Fruit fly (Drosophila melanogaster) whole organism, embryonic: ENCODE measurements around the gene SmE.

Experiments
- BEAF-32 ChIP-seq: fragments of 200-800 bp; sonication (Bioruptor generic); optimal IDR thresholded peaks from 3 replicates; lab custom pipeline; 2017; ENCODE audit warnings: missing biosample characterization, missing genetic modification characterization, mild to moderate bottlenecking, moderate library complexity, missing genetic modification reagents
- Bdp1 ChIP-seq: fragments of 200-800 bp; sonication (Bioruptor generic); optimal IDR thresholded peaks from 3 replicates; lab custom pipeline; 2016; ENCODE audit warnings: missing biosample characterization, missing genetic modification characterization
- CG12071 ChIP-seq: fragments of 200-800 bp; sonication (Bioruptor generic); optimal IDR thresholded peaks from 3 replicates; lab custom pipeline; 2018; ENCODE audit warnings: missing biosample characterization, mild to moderate bottlenecking, missing genetic modification characterization
- CG12236 ChIP-seq: fragments of 200-800 bp; sonication (Bioruptor generic); optimal IDR thresholded peaks from 2 replicates; lab custom pipeline; 2016; ENCODE audit warnings: missing biosample characterization, missing genetic modification characterization
- CG1233 ChIP-seq: fragments of 200-800 bp; sonication (Bioruptor generic); optimal IDR thresholded peaks from 4 replicates; lab custom pipeline; 2018; ENCODE audit warnings: missing biosample characterization, mild to moderate bottlenecking, missing genetic modification characterization
- CG12744 ChIP-seq: fragments of 200-800 bp; sonication (Bioruptor generic); optimal IDR thresholded peaks from 2 replicates; lab custom pipeline; 2016; ENCODE audit warnings: missing biosample characterization, missing genetic modification characterization
- CG13894 ChIP-seq: fragments of 200-800 bp; sonication (Bioruptor generic); optimal IDR thresholded peaks from 3 replicates; lab custom pipeline; 2018; ENCODE audit warnings: missing biosample characterization, mild to moderate bottlenecking, missing genetic modification characterization, moderate library complexity
- CG14050 ChIP-seq: fragments of 200-800 bp; sonication (Bioruptor generic); IDR thresholded peaks from 3 replicates; pipeline ENCODE4 v1.3.6; 2022; ENCODE audit warnings: missing biosample characterization, missing genetic modification characterization
- CG14667 ChIP-seq: fragments of 200-800 bp; sonication (Bioruptor generic); IDR thresholded peaks from 2 replicates; pipeline ENCODE4 v1.3.6; 2022; ENCODE audit warnings: missing biosample characterization, missing genetic modification characterization
- CG1602 ChIP-seq: fragments of 200-800 bp; sonication (Bioruptor generic); optimal IDR thresholded peaks from 3 replicates; lab custom pipeline; 2016; ENCODE audit warnings: missing biosample characterization, missing genetic modification characterization
- CG17328 ChIP-seq: fragments of 200-800 bp; sonication (Bioruptor generic); IDR thresholded peaks from 2 replicates; pipeline ENCODE4 v1.3.6; 2022; ENCODE audit warnings: missing biosample characterization, missing genetic modification characterization
- CG1832 ChIP-seq: fragments of 200-800 bp; sonication (Bioruptor generic); optimal IDR thresholded peaks from 2 replicates; lab custom pipeline; 2017; ENCODE audit warnings: missing biosample characterization, mild to moderate bottlenecking, missing genetic modification characterization, inconsistent platforms
- CG2889 ChIP-seq: fragments of 200-800 bp; sonication (Bioruptor generic); IDR thresholded peaks from 3 replicates; pipeline ENCODE4 v1.3.6; 2022; ENCODE audit warnings: missing biosample characterization, missing genetic modification characterization
- CG31365 ChIP-seq: fragments of 200-800 bp; sonication (Bioruptor generic); optimal IDR thresholded peaks from 2 replicates; lab custom pipeline; 2018; ENCODE audit warnings: missing biosample characterization, mild to moderate bottlenecking, missing genetic modification characterization
- CG4360 ChIP-seq: fragments of 200-800 bp; sonication (Bioruptor generic); IDR thresholded peaks from 2 replicates; pipeline ENCODE4 v1.3.6; 2022; ENCODE audit warnings: missing biosample characterization, missing genetic modification characterization
- CG4707 ChIP-seq: fragments of 200-800 bp; sonication (Bioruptor generic); optimal IDR thresholded peaks from 2 replicates; lab custom pipeline; 2018; ENCODE audit warnings: missing biosample characterization, mild to moderate bottlenecking, missing genetic modification characterization, moderate library complexity
- CG7839 ChIP-seq: fragments of 200-800 bp; sonication (Bioruptor generic); optimal IDR thresholded peaks from 3 replicates; lab custom pipeline; 2018; ENCODE audit warnings: missing biosample characterization, mild to moderate bottlenecking, missing genetic modification characterization, moderate library complexity
- CG9437 ChIP-seq: fragments of 200-800 bp; sonication (Bioruptor generic); optimal IDR thresholded peaks from 2 replicates; lab custom pipeline; 2018; ENCODE audit warnings: missing biosample characterization, mild to moderate bottlenecking, missing genetic modification characterization
- CG9797 ChIP-seq: fragments of 200-800 bp; sonication (Bioruptor generic); optimal IDR thresholded peaks from 3 replicates; lab custom pipeline; 2018; ENCODE audit warnings: missing biosample characterization, mild to moderate bottlenecking, missing genetic modification characterization
- CG9817 ChIP-seq: fragments of 200-800 bp; sonication (Bioruptor generic); optimal IDR thresholded peaks from 2 replicates; lab custom pipeline; 2018; ENCODE audit warnings: missing biosample characterization, mild to moderate bottlenecking, missing genetic modification characterization, moderate library complexity
- CG9932 ChIP-seq: fragments of 200-800 bp; sonication (Bioruptor generic); IDR thresholded peaks from 2 replicates; pipeline ENCODE4 v1.3.6; 2022; ENCODE audit warnings: missing biosample characterization, missing genetic modification characterization
- CrebB ChIP-seq: fragments of 200-800 bp; sonication (Bioruptor generic); optimal IDR thresholded peaks from 3 replicates; lab custom pipeline; 2018; ENCODE audit warnings: missing biosample characterization, mild to moderate bottlenecking, missing genetic modification characterization
- Dip2 ChIP-seq: fragments of 200-800 bp; sonication (Bioruptor generic); IDR thresholded peaks from 2 replicates; pipeline ENCODE4 v1.3.6; 2022; ENCODE audit warnings: missing biosample characterization, missing genetic modification characterization
- Drgx ChIP-seq: fragments of 200-800 bp; sonication (Bioruptor generic); IDR thresholded peaks from 2 replicates; pipeline ENCODE4 v1.3.6; 2022; ENCODE audit warnings: missing biosample characterization, missing genetic modification characterization
- Eip74EF ChIP-seq, 2 experiments: fragments of 200-800 bp in 1 of 2; fragments of >200 bp in 1 of 2; sonication (Bioruptor generic) in 1 of 2; optimal IDR thresholded peaks; 2 replicates each; lab custom pipeline; 2017 to 2019; ENCODE audit warnings: missing biosample characterization in 2 of 2, missing genetic modification characterization in 2 of 2, mild to moderate bottlenecking in 1 of 2, moderate library complexity in 1 of 2
- Ets65A ChIP-seq: fragments of 200-800 bp; sonication (Bioruptor generic); peaks from one replicate; lab custom pipeline; 2016; ENCODE audit warnings: missing biosample characterization, missing genetic modification characterization
- Ets97D ChIP-seq: fragments of 200-800 bp; sonication (Bioruptor generic); optimal IDR thresholded peaks from 3 replicates; lab custom pipeline; 2016; ENCODE audit warnings: missing biosample characterization, missing genetic modification characterization
- NC2α ChIP-seq: fragments of 200-800 bp; sonication (Bioruptor generic); optimal IDR thresholded peaks from 2 replicates; lab custom pipeline; 2016; ENCODE audit warnings: missing biosample characterization, missing genetic modification characterization
- Nf-YC ChIP-seq: fragments of 200-800 bp; optimal IDR thresholded peaks from 3 replicates; lab custom pipeline; 2019; ENCODE audit warnings: missing biosample characterization, mild to moderate bottlenecking, missing genetic modification characterization, moderate library complexity
- PHDP ChIP-seq: fragments of 200-800 bp; sonication (Bioruptor generic); optimal IDR thresholded peaks from 3 replicates; lab custom pipeline; 2018; ENCODE audit warnings: missing biosample characterization, mild to moderate bottlenecking, missing genetic modification characterization, moderate library complexity
- Ptx1 ChIP-seq: fragments of 200-800 bp; sonication (Bioruptor generic); IDR thresholded peaks from 2 replicates; pipeline ENCODE4 v1.3.6; 2022; ENCODE audit warnings: missing biosample characterization, missing genetic modification characterization
- Sin3A ChIP-seq: fragments of >200 bp; optimal IDR thresholded peaks from 2 replicates; lab custom pipeline; 2018
- Spps ChIP-seq: fragments of 200-800 bp; sonication (Bioruptor generic); optimal IDR thresholded peaks from 2 replicates; lab custom pipeline; 2018; ENCODE audit warnings: missing biosample characterization, mild to moderate bottlenecking, missing genetic modification characterization
- ac ChIP-seq: fragments of 200-800 bp; sonication (Bioruptor generic); optimal IDR thresholded peaks from 3 replicates; lab custom pipeline; 2017; ENCODE audit warnings: missing biosample characterization, mild to moderate bottlenecking, missing genetic modification characterization
- ap ChIP-seq: fragments of 200-800 bp; sonication (Bioruptor generic); IDR thresholded peaks from 2 replicates; pipeline ENCODE4 v1.3.6; 2022; ENCODE audit warnings: missing biosample characterization, missing genetic modification characterization
- cad ChIP-seq: fragments of >200 bp; optimal IDR thresholded peaks from 2 replicates; lab custom pipeline; 2017; ENCODE audit warnings: missing biosample characterization, missing genetic modification characterization
- chm ChIP-seq: fragments of 200-800 bp; sonication (Bioruptor generic); IDR thresholded peaks from 2 replicates; pipeline ENCODE4 v1.3.6; 2022; ENCODE audit warnings: missing biosample characterization, missing genetic modification characterization
- ci ChIP-seq: fragments of 200-800 bp; sonication (Bioruptor generic); IDR thresholded peaks from 3 replicates; pipeline ENCODE4 v1.3.6; 2022; ENCODE audit warnings: missing biosample characterization, missing genetic modification characterization
- crc ChIP-seq: fragments of 200-800 bp; sonication (Bioruptor generic); optimal IDR thresholded peaks from 2 replicates; lab custom pipeline; 2016; ENCODE audit warnings: missing biosample characterization, missing genetic modification characterization
- ewg ChIP-seq: fragments of 200-800 bp; sonication (Bioruptor generic); optimal IDR thresholded peaks from 3 replicates; lab custom pipeline; 2017; ENCODE audit warnings: mild to moderate bottlenecking, missing biosample characterization, missing genetic modification reagents, missing genetic modification characterization
- hth ChIP-seq: fragments of >200 bp; optimal IDR thresholded peaks from 2 replicates; lab custom pipeline; 2017; ENCODE audit warnings: inconsistent platforms
- insv ChIP-seq, 2 experiments: fragments of 200-800 bp; sonication (Bioruptor generic); optimal IDR thresholded peaks; 3 replicates each; lab custom pipeline; 2016 to 2018; ENCODE audit warnings: missing biosample characterization in 2 of 2, missing genetic modification characterization in 2 of 2
- jigr1 ChIP-seq: fragments of 200-800 bp; sonication (Bioruptor generic); IDR thresholded peaks from 3 replicates; pipeline ENCODE4 v1.3.6; 2022; ENCODE audit warnings: missing biosample characterization, missing genetic modification characterization
- lab ChIP-seq: fragments of 200-800 bp; sonication (Bioruptor generic); optimal IDR thresholded peaks from 3 replicates; lab custom pipeline; 2017; ENCODE audit warnings: missing biosample characterization, missing genetic modification characterization, mild to moderate bottlenecking, moderate library complexity, missing genetic modification reagents
- mirr ChIP-seq: fragments of 200-800 bp; sonication (Bioruptor generic); optimal IDR thresholded peaks from 3 replicates; lab custom pipeline; 2018; ENCODE audit warnings: missing biosample characterization, mild to moderate bottlenecking, missing genetic modification characterization
- nmo ChIP-seq: fragments of 200-800 bp; sonication (Bioruptor generic); optimal IDR thresholded peaks from 2 replicates; lab custom pipeline; 2018; ENCODE audit warnings: missing biosample characterization, mild to moderate bottlenecking, missing genetic modification characterization, moderate library complexity
- peb ChIP-seq: fragments of 200-800 bp; sonication (Bioruptor generic); IDR thresholded peaks from 2 replicates; pipeline ENCODE4 v1.3.6; 2022; ENCODE audit warnings: missing biosample characterization, missing genetic modification characterization
- salm ChIP-seq: fragments of 200-800 bp; sonication (Bioruptor generic); optimal IDR thresholded peaks from 2 replicates; lab custom pipeline; 2018; ENCODE audit warnings: missing biosample characterization, mild to moderate bottlenecking, missing genetic modification characterization
- sc ChIP-seq, 3 experiments: fragments of >200 bp in 2 of 3; fragments of 200-800 bp in 1 of 3; sonication (Bioruptor generic) in 1 of 3; optimal IDR thresholded peaks; 2 replicates in 2 of 3; 3 replicates in 1 of 3; lab custom pipeline; 2017; ENCODE audit warnings: mild to moderate bottlenecking in 1 of 3, missing biosample characterization in 1 of 3, missing genetic modification characterization in 1 of 3, missing genetic modification reagents in 1 of 3
- sisA ChIP-seq: fragments of 200-800 bp; sonication (Bioruptor generic); IDR thresholded peaks from 2 replicates; pipeline ENCODE4 v1.3.6; 2022; ENCODE audit warnings: missing biosample characterization, missing genetic modification characterization
- slbo ChIP-seq: fragments of 200-800 bp; sonication (Bioruptor generic); IDR thresholded peaks from 2 replicates; pipeline ENCODE4 v1.3.6; 2022; ENCODE audit warnings: missing biosample characterization, missing genetic modification characterization
- vnd ChIP-seq: fragments of 200-800 bp; sonication (Bioruptor generic); IDR thresholded peaks from 3 replicates; pipeline ENCODE4 v1.3.6; 2022; ENCODE audit warnings: missing biosample characterization, missing genetic modification characterization; ENCODE audit not compliant: partially characterized antibody

The SmE gene

DNA sequence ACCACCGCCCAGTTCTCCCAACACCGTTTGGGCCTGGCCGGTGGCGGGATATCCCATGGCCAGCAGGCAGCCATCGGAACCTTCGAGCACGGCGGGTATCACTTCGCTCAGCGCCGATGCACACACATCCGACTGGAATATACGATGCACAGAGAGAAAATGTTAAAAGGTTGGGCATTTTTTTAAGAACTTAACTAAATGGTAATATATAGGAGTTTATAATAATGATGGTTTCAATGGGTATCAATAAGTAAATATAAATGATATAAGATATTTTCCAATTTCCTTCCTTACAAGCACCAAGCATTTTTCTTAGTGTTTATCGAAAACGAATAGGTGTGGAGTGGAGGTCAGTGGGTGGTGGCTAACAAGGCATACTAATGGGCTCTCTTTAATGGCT, 33.6 kb downstream of the SmE start (continued):
- TF ChIP-seq CG7839 (tag; lab: Kevin White, UChicago) = peak; percentile 51
- TF ChIP-seq BEAF-32 (GFP tag; lab: Kevin White, UChicago) = no peak
- no peak for TF ChIP-seq Nf-YC (tag; lab: Kevin White, UChicago)
- TF ChIP-seq Dip2 (GFP tag; lab: Robert Waterston, UW) = no peak
- TF ChIP-seq sisA (GFP tag; lab: Robert Waterston, UW) = no peak
- TF ChIP-seq Drgx (GFP tag; lab: Robert Waterston, UW) = no peak
- TF ChIP-seq salm = no peak
- no peak for TF ChIP-seq sc (optimal IDR thresholded peaks at IDR 0.05; lab: Kevin White, UChicago)
- TF ChIP-seq sc (GFP tag; optimal IDR thresholded peaks at IDR 0.05; lab: Kevin White, UChicago) = no peak
- peak; percentile 1 for TF ChIP-seq CG1602
- no peak for TF ChIP-seq CG14050 (GFP tag; lab: Robert Waterston, UW)
- no peak for TF ChIP-seq CG12744 (GFP tag; lab: Kevin White, UChicago)
- no peak for TF ChIP-seq CG12071 (GFP tag; lab: Kevin White, UChicago)
- TF ChIP-seq PHDP (tag; lab: Kevin White, UChicago) = peak; percentile 43
- TF ChIP-seq CrebB (tag; lab: Kevin White, UChicago) = no peak
- no peak for TF ChIP-seq CG12236 (GFP tag; lab: Kevin White, UChicago)
- TF ChIP-seq ewg = no peak
- TF ChIP-seq Ptx1 (GFP tag; lab: Robert Waterston, UW) = 0 out of 2 replicates have a peak, but pooled peaks have one; percentile 10
- TF ChIP-seq Sin3A (lab: Kevin White, UChicago) = no peak
- TF ChIP-seq CG9437 (GFP tag; lab: Kevin White, UChicago) = no peak
- TF ChIP-seq CG9817 (tag; lab: Kevin White, UChicago) = peak; percentile 19
- no peak for TF ChIP-seq Bdp1 (GFP tag; lab: Kevin White, UChicago)
- no peak for TF ChIP-seq ap (GFP tag; lab: Robert Waterston, UW)
- no peak for TF ChIP-seq Eip74EF (GFP tag; optimal IDR thresholded peaks at IDR 0.05; lab: Kevin White, UChicago)
- no peak for TF ChIP-seq CG2889 (GFP tag; lab: Robert Waterston, UW)
- peak; percentile 19; the same call in 1 of the 2 replicates for TF ChIP-seq slbo (GFP tag; lab: Robert Waterston, UW)
- no peak for TF ChIP-seq CG4360 (GFP tag; lab: Robert Waterston, UW)
- TF ChIP-seq CG9797 = no peak
- no peak for TF ChIP-seq jigr1 (GFP tag; lab: Robert Waterston, UW)
- TF ChIP-seq peb = no peak
- no peak for TF ChIP-seq Ets65A
- no peak for TF ChIP-seq vnd (GFP tag; lab: Robert Waterston, UW)
- TF ChIP-seq Spps (tag; lab: Kevin White, UChicago) = no peak
- TF ChIP-seq chm (GFP tag; lab: Robert Waterston, UW) = no peak
- TF ChIP-seq crc (GFP tag; lab: Kevin White, UChicago) = no peak
- no peak for TF ChIP-seq CG4707 (GFP tag; lab: Kevin White, UChicago)
- TF ChIP-seq CG1832 (GFP tag; lab: Kevin White, UChicago) = no peak
- no peak for TF ChIP-seq mirr (GFP tag; lab: Kevin White, UChicago)
- TF ChIP-seq nmo = peak; percentile 32
- TF ChIP-seq insv (GFP tag; optimal IDR thresholded peaks at IDR 0.05; lab: Kevin White, UChicago) = no peak
- no peak for TF ChIP-seq hth (lab: Kevin White, UChicago)
- no peak for TF ChIP-seq cad
- peak; percentile 49; the same call in 1 of the 3 replicates for TF ChIP-seq ci (GFP tag; lab: Robert Waterston, UW)
- no peak for TF ChIP-seq CG31365
- TF ChIP-seq lab (GFP tag; lab: Kevin White, UChicago) = peak; percentile 59
- TF ChIP-seq CG9932 = no peak
- TF ChIP-seq NC2α (GFP tag; lab: Kevin White, UChicago) = no peak
- TF ChIP-seq CG14667 = no peak
- no peak for TF ChIP-seq ac (GFP tag; lab: Kevin White, UChicago)
- TF ChIP-seq CG1233 (GFP tag; lab: Kevin White, UChicago) = no peak
- no peak for TF ChIP-seq CG13894 (tag; lab: Kevin White, UChicago)
- peak; percentile 25; the same call in 1 of the 2 replicates for TF ChIP-seq CG17328
- no peak for TF ChIP-seq Ets97D (GFP tag; lab: Kevin White, UChicago)
